Fruit fly (Drosophila melanogaster) whole organism, embryonic: ENCODE measurements around the gene CG4452.
A peak's percentile ranks its signal among the peaks of the same experiment; 100 is the strongest.

Experiments
- Aef1 ChIP-seq: fragments of 200-800 bp; sonication (Bioruptor generic); IDR thresholded peaks from 3 replicates; pipeline ENCODE4 v1.3.6; 2022; ENCODE audit warnings: missing biosample characterization, missing genetic modification characterization
- CG11085 ChIP-seq: fragments of 200-800 bp; sonication (Bioruptor generic); IDR thresholded peaks from 2 replicates; pipeline ENCODE4 v1.3.6; 2022; ENCODE audit warnings: missing biosample characterization, missing genetic modification characterization
- CG11696 ChIP-seq: fragments of 200-800 bp; sonication (Bioruptor generic); IDR thresholded peaks from 2 replicates; pipeline ENCODE4 v1.3.6; 2022; ENCODE audit warnings: missing biosample characterization, missing genetic modification characterization
- CG12236 ChIP-seq: fragments of 200-800 bp; sonication (Bioruptor generic); optimal IDR thresholded peaks from 2 replicates; lab custom pipeline; 2016; ENCODE audit warnings: missing biosample characterization, missing genetic modification characterization
- CG14050 ChIP-seq: fragments of 200-800 bp; sonication (Bioruptor generic); IDR thresholded peaks from 3 replicates; pipeline ENCODE4 v1.3.6; 2022; ENCODE audit warnings: missing biosample characterization, missing genetic modification characterization
- CG14860 ChIP-seq: fragments of 200-800 bp; sonication (Bioruptor generic); IDR thresholded peaks from 3 replicates; pipeline ENCODE4 v1.3.6; 2022; ENCODE audit warnings: missing biosample characterization, missing genetic modification characterization; ENCODE audit not compliant: partially characterized antibody
- CG15514 ChIP-seq: fragments of 200-800 bp; sonication (Bioruptor generic); optimal IDR thresholded peaks from 3 replicates; lab custom pipeline; 2017; ENCODE audit warnings: missing biosample characterization, missing genetic modification characterization, mild to moderate bottlenecking, moderate library complexity, missing genetic modification reagents
- CG16815 ChIP-seq: fragments of 200-800 bp; sonication (Bioruptor generic); optimal IDR thresholded peaks from 3 replicates; lab custom pipeline; 2017; ENCODE audit warnings: missing biosample characterization, mild to moderate bottlenecking, missing genetic modification characterization
- CG16863 ChIP-seq: fragments of 200-800 bp; sonication (Bioruptor generic); optimal IDR thresholded peaks from 3 replicates; lab custom pipeline; 2016; ENCODE audit warnings: missing biosample characterization, missing genetic modification characterization
- CG17912 ChIP-seq: fragments of 200-800 bp; sonication (Bioruptor generic); optimal IDR thresholded peaks from 2 replicates; lab custom pipeline; 2018; ENCODE audit warnings: missing biosample characterization, mild to moderate bottlenecking, missing genetic modification characterization
- CG18599 ChIP-seq: fragments of 200-800 bp; sonication (Bioruptor generic); optimal IDR thresholded peaks from 3 replicates; lab custom pipeline; 2017; ENCODE audit warnings: missing biosample characterization, missing genetic modification characterization, mild to moderate bottlenecking, moderate library complexity, missing genetic modification reagents
- CG2120 ChIP-seq: fragments of 200-800 bp; sonication (Bioruptor generic); optimal IDR thresholded peaks from 3 replicates; lab custom pipeline; 2016; ENCODE audit warnings: missing biosample characterization, missing genetic modification characterization
- CG2202 ChIP-seq: fragments of 200-800 bp; sonication (Bioruptor generic); optimal IDR thresholded peaks from 2 replicates; lab custom pipeline; 2018; ENCODE audit warnings: missing biosample characterization, mild to moderate bottlenecking, missing genetic modification characterization
- CG3281 ChIP-seq: fragments of 200-800 bp; sonication (Bioruptor generic); optimal IDR thresholded peaks from 3 replicates; lab custom pipeline; 2017; ENCODE audit warnings: missing biosample characterization, mild to moderate bottlenecking, missing genetic modification characterization
- CG34422 ChIP-seq: fragments of 200-800 bp; sonication (Bioruptor generic); IDR thresholded peaks from 3 replicates; pipeline ENCODE4 v1.3.6; 2022; ENCODE audit warnings: missing biosample characterization, missing genetic modification characterization
- CG4282 ChIP-seq: fragments of 200-800 bp; sonication (Bioruptor generic); optimal IDR thresholded peaks from 2 replicates; lab custom pipeline; 2016; ENCODE audit warnings: missing biosample characterization, missing genetic modification characterization
- CG4730 ChIP-seq: fragments of 200-800 bp; sonication (Bioruptor generic); IDR thresholded peaks from 2 replicates; pipeline ENCODE4 v1.3.6; 2022; ENCODE audit warnings: missing biosample characterization, missing genetic modification characterization
- CG4820 ChIP-seq: fragments of 200-800 bp; sonication (Bioruptor generic); optimal IDR thresholded peaks from 3 replicates; lab custom pipeline; 2016; ENCODE audit warnings: missing biosample characterization, missing genetic modification characterization
- CG5953 ChIP-seq: fragments of 200-800 bp; sonication (Bioruptor generic); IDR thresholded peaks from 2 replicates; pipeline ENCODE4 v1.3.6; 2022; ENCODE audit warnings: missing biosample characterization, missing genetic modification characterization
- Chrac-16 ChIP-seq: fragments of 200-800 bp; sonication (Bioruptor generic); optimal IDR thresholded peaks from 3 replicates; lab custom pipeline; 2016; ENCODE audit warnings: missing biosample characterization, missing genetic modification characterization
- CkIIα-i1 ChIP-seq: fragments of 200-800 bp; sonication (Bioruptor generic); IDR thresholded peaks from 2 replicates; pipeline ENCODE4 v1.3.6; 2022; ENCODE audit warnings: missing biosample characterization, missing genetic modification characterization
- D19B ChIP-seq: fragments of 200-800 bp; sonication (Bioruptor generic); optimal IDR thresholded peaks from 2 replicates; lab custom pipeline; 2017; ENCODE audit warnings: missing biosample characterization, mild to moderate bottlenecking, missing genetic modification characterization
- Dad ChIP-seq: fragments of 200-800 bp; sonication (Bioruptor generic); optimal IDR thresholded peaks from 3 replicates; lab custom pipeline; 2016; ENCODE audit warnings: missing biosample characterization, missing genetic modification characterization
- Dip3 ChIP-seq: fragments of 200-800 bp; sonication (Bioruptor generic); optimal IDR thresholded peaks from 3 replicates; lab custom pipeline; 2016; ENCODE audit warnings: missing biosample characterization, missing genetic modification characterization
- E2f1 ChIP-seq: fragments of 200-800 bp; sonication (Bioruptor generic); IDR thresholded peaks from 2 replicates; pipeline ENCODE4 v1.3.6; 2022; ENCODE audit warnings: missing biosample characterization, missing genetic modification characterization
- Hr3 ChIP-seq: fragments of 200-800 bp; sonication (Bioruptor generic); optimal IDR thresholded peaks from 3 replicates; lab custom pipeline; 2016; ENCODE audit warnings: missing biosample characterization, missing genetic modification characterization
- Myb ChIP-seq: fragments of 200-800 bp; sonication (Bioruptor generic); optimal IDR thresholded peaks from 2 replicates; lab custom pipeline; 2016; ENCODE audit warnings: missing biosample characterization, missing genetic modification characterization
- NC2β ChIP-seq: fragments of 200-800 bp; sonication (Bioruptor generic); optimal IDR thresholded peaks from 2 replicates; lab custom pipeline; 2016; ENCODE audit warnings: missing biosample characterization, missing genetic modification characterization
- Opbp ChIP-seq: fragments of 200-800 bp; sonication (Bioruptor generic); IDR thresholded peaks from 3 replicates; pipeline ENCODE4 v1.3.6; 2022; ENCODE audit warnings: missing biosample characterization, missing genetic modification characterization; ENCODE audit not compliant: partially characterized antibody
- Ptx1 ChIP-seq: fragments of 200-800 bp; sonication (Bioruptor generic); IDR thresholded peaks from 2 replicates; pipeline ENCODE4 v1.3.6; 2022; ENCODE audit warnings: missing biosample characterization, missing genetic modification characterization
- amos ChIP-seq: fragments of 200-800 bp; sonication (Bioruptor generic); IDR thresholded peaks from 2 replicates; pipeline ENCODE4 v1.3.6; 2022; ENCODE audit warnings: missing biosample characterization, missing genetic modification characterization; ENCODE audit not compliant: partially characterized antibody
- cas ChIP-seq: fragments of 200-800 bp; sonication (Bioruptor generic); IDR thresholded peaks from 2 replicates; pipeline ENCODE4 v1.3.6; 2022; ENCODE audit warnings: missing biosample characterization, missing genetic modification characterization
- cato ChIP-seq: fragments of 200-800 bp; sonication (Bioruptor generic); optimal IDR thresholded peaks from 2 replicates; lab custom pipeline; 2016; ENCODE audit warnings: missing biosample characterization, missing genetic modification characterization, borderline replicate concordance
- da ChIP-seq: fragments of 200-800 bp; sonication (Bioruptor generic); optimal IDR thresholded peaks from 2 replicates; lab custom pipeline; 2016; ENCODE audit warnings: missing biosample characterization, missing genetic modification characterization
- ems ChIP-seq: fragments of 200-800 bp; sonication (Bioruptor generic); optimal IDR thresholded peaks from 3 replicates; lab custom pipeline; 2016; ENCODE audit warnings: missing biosample characterization, missing genetic modification characterization
- esg ChIP-seq: fragments of 200-800 bp; sonication (Bioruptor generic); conservative IDR thresholded peaks from 2 replicates; pipeline ENCODE4 v1.3.6; 2022; ENCODE audit warnings: missing biosample characterization, missing genetic modification characterization
- fu2 ChIP-seq: fragments of 200-800 bp; sonication (Bioruptor generic); optimal IDR thresholded peaks from 2 replicates; lab custom pipeline; 2016; ENCODE audit warnings: missing biosample characterization, missing genetic modification characterization
- hb ChIP-seq: fragments of 200-800 bp; sonication (Bioruptor generic); IDR thresholded peaks from 3 replicates; pipeline ENCODE4 v1.3.6; 2022; ENCODE audit warnings: missing biosample characterization, missing genetic modification characterization; ENCODE audit not compliant: partially characterized antibody
- hkb ChIP-seq, 2 experiments: fragments of 200-800 bp in 1 of 2; fragments of >200 bp in 1 of 2; sonication (Bioruptor generic) in 1 of 2; IDR thresholded peaks in 1 of 2; optimal IDR thresholded peaks in 1 of 2; 2 replicates each; pipeline versions ENCODE4 v1.3.6 to Lab custom; 2017 to 2022; ENCODE audit warnings: missing biosample characterization in 1 of 2, missing genetic modification characterization in 1 of 2
- kah ChIP-seq: fragments of 200-800 bp; sonication (Bioruptor generic); optimal IDR thresholded peaks from 2 replicates; lab custom pipeline; 2018; ENCODE audit warnings: missing biosample characterization, mild to moderate bottlenecking, missing genetic modification characterization
- lilli ChIP-seq: fragments of 200-800 bp; sonication (Bioruptor generic); optimal IDR thresholded peaks from 3 replicates; lab custom pipeline; 2016; ENCODE audit warnings: missing biosample characterization, missing genetic modification characterization
- lola ChIP-seq, 3 experiments: fragments of >200 bp in 2 of 3; fragments of 200-800 bp in 1 of 3; sonication (Bioruptor generic) in 1 of 3; optimal IDR thresholded peaks; 2 replicates each; lab custom pipeline; 2017 to 2019; ENCODE audit warnings: missing biosample characterization in 3 of 3, missing genetic modification characterization in 3 of 3, mild to moderate bottlenecking in 1 of 3, moderate library complexity in 1 of 3
- psq ChIP-seq: fragments of 200-800 bp; sonication (Bioruptor generic); optimal IDR thresholded peaks from 2 replicates; lab custom pipeline; 2017; ENCODE audit warnings: missing biosample characterization, missing genetic modification characterization
- repo ChIP-seq: fragments of 200-800 bp; sonication (Bioruptor generic); optimal IDR thresholded peaks from 2 replicates; lab custom pipeline; 2016; ENCODE audit warnings: missing biosample characterization, missing genetic modification characterization
- sr ChIP-seq: fragments of 200-800 bp; sonication (Bioruptor generic); IDR thresholded peaks from 3 replicates; pipeline ENCODE4 v1.3.6; 2022; ENCODE audit warnings: missing biosample characterization, missing genetic modification characterization
- tll ChIP-seq, 2 experiments: fragments of 200-800 bp in 1 of 2; fragments of >200 bp in 1 of 2; sonication (Bioruptor generic) in 1 of 2; optimal IDR thresholded peaks; 2 replicates each; lab custom pipeline; 2017 to 2019; ENCODE audit warnings: missing biosample characterization in 2 of 2, missing genetic modification characterization in 2 of 2, mild to moderate bottlenecking in 1 of 2, moderate library complexity in 1 of 2
- trh ChIP-seq: fragments of 200-800 bp; sonication (Bioruptor generic); optimal IDR thresholded peaks from 2 replicates; lab custom pipeline; 2016; ENCODE audit warnings: missing biosample characterization, missing genetic modification characterization
- unpg ChIP-seq: fragments of 200-800 bp; sonication (Bioruptor generic); optimal IDR thresholded peaks from 3 replicates; lab custom pipeline; 2018; ENCODE audit warnings: missing biosample characterization, mild to moderate bottlenecking, missing genetic modification characterization, moderate library complexity
- usp ChIP-seq: fragments of >200 bp; optimal IDR thresholded peaks from 2 replicates; lab custom pipeline; 2017; ENCODE audit warnings: missing biosample characterization, missing genetic modification characterization

The CG4452 gene

dm6 chr3L:9399013-9399750 is 32.0 kb downstream of the CG4452 start, which contains the start of gene CG4080 (continued):
- peak; percentile 24; the same call in 1 of the 3 replicates for TF ChIP-seq hb (GFP tag; lab: Robert Waterston, UW)
- TF ChIP-seq CG11085 = no peak
- no peak for TF ChIP-seq CG16815 (GFP tag; lab: Kevin White, UChicago)
- TF ChIP-seq D19B (GFP tag; lab: Kevin White, UChicago) = no peak
- TF ChIP-seq CG15514 (GFP tag; lab: Kevin White, UChicago) = peak; percentile 67
- peak; percentile 35 for TF ChIP-seq ems
- peak; percentile 52 for TF ChIP-seq lilli (GFP tag; lab: Kevin White, UChicago)
- no peak for TF ChIP-seq CG16863 (GFP tag; lab: Kevin White, UChicago)
- no peak; the same call in 2 of the 3 replicates for TF ChIP-seq CG34422 (GFP tag; lab: Robert Waterston, UW)
- peak; percentile 23 for TF ChIP-seq Dip3 (GFP tag; lab: Kevin White, UChicago)
- TF ChIP-seq cas = no peak
- TF ChIP-seq CG4282 (GFP tag; lab: Kevin White, UChicago) = no peak
- TF ChIP-seq psq = no peak
- TF ChIP-seq esg = no peak
- 0 out of 2 replicates have a peak, but pooled peaks have one; percentile 41 for TF ChIP-seq CG5953 (GFP tag; lab: Robert Waterston, UW)
- TF ChIP-seq Dad = no peak
- no peak for TF ChIP-seq da (GFP tag; lab: Kevin White, UChicago)
- TF ChIP-seq CG18599 (GFP tag; lab: Kevin White, UChicago) = no peak
- peak; percentile 65; the same call in 1 of the 3 replicates for TF ChIP-seq Opbp (GFP tag; lab: Robert Waterston, UW)
- TF ChIP-seq CG2202 (tag; lab: Kevin White, UChicago) = no peak
- TF ChIP-seq usp (GFP tag; lab: Kevin White, UChicago) = no peak
- TF ChIP-seq CG14860 (GFP tag; lab: Robert Waterston, UW) = peak; percentile 59
- TF ChIP-seq fu2 (GFP tag; lab: Kevin White, UChicago) = no peak
- peak; percentile 76; the same call in 1 of the 2 replicates for TF ChIP-seq amos (GFP tag; lab: Robert Waterston, UW)
- TF ChIP-seq CG11696 (GFP tag; lab: Robert Waterston, UW) = no peak
- no peak for TF ChIP-seq kah (GFP tag; lab: Kevin White, UChicago)
- peak; percentile 25; the same call in 1 of the 2 replicates for TF ChIP-seq E2f1
- TF ChIP-seq tll (GFP tag; optimal IDR thresholded peaks at IDR 0.05; lab: Kevin White, UChicago) = no peak
- TF ChIP-seq Hr3 (GFP tag; lab: Kevin White, UChicago) = peak; percentile 19
- TF ChIP-seq CG17912 (GFP tag; lab: Kevin White, UChicago) = peak; percentile 34
- peak in 1 of 3 experiments; percentile 25 for TF ChIP-seq lola (GFP tag; optimal IDR thresholded peaks at IDR 0.05; lab: Kevin White, UChicago)
- peak; percentile 63 for TF ChIP-seq Myb (GFP tag; lab: Kevin White, UChicago)
- no peak for TF ChIP-seq cato (GFP tag; lab: Kevin White, UChicago)
- peak; percentile 5 for TF ChIP-seq NC2β (GFP tag; lab: Kevin White, UChicago)
- no peak for TF ChIP-seq CG12236 (GFP tag; lab: Kevin White, UChicago)
- peak; percentile 6 for TF ChIP-seq hkb (optimal IDR thresholded peaks at IDR 0.05; lab: Kevin White, UChicago)
- TF ChIP-seq hkb (GFP tag; IDR thresholded peaks at IDR 0.05; lab: Robert Waterston, UW) = 0 out of 2 replicates have a peak, but pooled peaks have one; percentile 19
- TF ChIP-seq Ptx1 (GFP tag; lab: Robert Waterston, UW) = no peak
- TF ChIP-seq CkIIα-i1 = no peak
- no peak for TF ChIP-seq sr (GFP tag; lab: Robert Waterston, UW)
- TF ChIP-seq CG3281 (GFP tag; lab: Kevin White, UChicago) = no peak
- TF ChIP-seq Chrac-16 (GFP tag; lab: Kevin White, UChicago) = no peak
- peak; percentile 37 for TF ChIP-seq unpg
- TF ChIP-seq repo (GFP tag; lab: Kevin White, UChicago) = no peak
- no peak for TF ChIP-seq CG14050 (GFP tag; lab: Robert Waterston, UW)
- no peak for TF ChIP-seq CG4820 (GFP tag; lab: Kevin White, UChicago)
- TF ChIP-seq Aef1 (GFP tag; lab: Robert Waterston, UW) = no peak
- no peak for TF ChIP-seq trh (GFP tag; lab: Kevin White, UChicago)
- no peak for TF ChIP-seq CG4730
- peak; percentile 56 for TF ChIP-seq CG2120 (GFP tag; lab: Kevin White, UChicago)
